Fruit fly (Drosophila melanogaster): ENCODE measurements around the gene stet.

- TF ChIP-seq psq (optimal IDR thresholded peaks at IDR 0.05) (no peak), h (optimal IDR thresholded peaks at IDR 0.05) (no peak), Myc (optimal IDR thresholded peaks at IDR 0.05) (no peak), ttk (optimal IDR thresholded peaks at IDR 0.05) (no peak)
Observed at dm6 chr3L:1447803-1448517, 41.4 kb downstream of the stet start.
